Fruit fly (Drosophila melanogaster) whole organism: Measurements from ENCODE around the gene mRRF1.

Source experiments
- CG8478 ChIP-seq: fragments of >200 bp; optimal IDR thresholded peaks from 2 replicates; lab custom pipeline; 2018; ENCODE audit warnings: inconsistent platforms
- Dll ChIP-seq: fragments of >200 bp; optimal IDR thresholded peaks from 2 replicates; lab custom pipeline; 2017
- EcR ChIP-seq, 2 experiments: fragments of >200 bp; optimal IDR thresholded peaks; 2 replicates each; lab custom pipeline; 2017; ENCODE audit warnings: missing biosample characterization in 2 of 2, missing genetic modification characterization in 2 of 2, missing genetic modification reagents in 2 of 2
- pan ChIP-seq: fragments of >200 bp; optimal IDR thresholded peaks from 2 replicates; lab custom pipeline; 2017
- psq ChIP-seq: fragments of >200 bp; optimal IDR thresholded peaks from 2 replicates; lab custom pipeline; 2017
- usp ChIP-seq: fragments of >200 bp; optimal IDR thresholded peaks from 2 replicates; lab custom pipeline; 2017; ENCODE audit warnings: missing biosample characterization, missing genetic modification characterization, mixed read lengths

- TF ChIP-seq Dll (lab: Kevin White, UChicago): no peak
- no peak for TF ChIP-seq usp (GFP tag; lab: Kevin White, UChicago)
- no peak for TF ChIP-seq pan (lab: Kevin White, UChicago)
- TF ChIP-seq CG8478: no peak
- no peak for TF ChIP-seq psq (lab: Kevin White, UChicago)
- TF ChIP-seq EcR (GFP tag; optimal IDR thresholded peaks at IDR 0.05; lab: Kevin White, UChicago): no peak
These were observed 23.3 kb upstream of the mRRF1 start for dm6 chr3L:9340839-9341238.
